Worm (Caenorhabditis elegans) whole organism, late embryonic: Measurements from ENCODE around the gene srb-12.

Experiments used
- C08G9.2 ChIP-seq: sonication (generic microtip); optimal IDR thresholded peaks from 2 replicates; lab custom pipeline; 2016; ENCODE audit warnings: mild to moderate bottlenecking, missing genetic modification characterization, moderate library complexity, missing compliant biosample characterization
- K09A11.1 ChIP-seq: sonication (generic microtip); optimal IDR thresholded peaks from 2 replicates; lab custom pipeline; 2017; ENCODE audit warnings: antibody characterized with exemption, mild to moderate bottlenecking, missing genetic modification characterization, missing compliant biosample characterization; ENCODE audit not compliant: insufficient read depth
- T23F11.4 ChIP-seq: fragments of 200-800 bp; sonication (Bioruptor generic); optimal IDR thresholded peaks from 2 replicates; lab custom pipeline; 2018; ENCODE audit warnings: mild to moderate bottlenecking, missing genetic modification characterization, missing compliant biosample characterization
- Y22D7AL.16 ChIP-seq: sonication (generic microtip); optimal IDR thresholded peaks from 2 replicates; lab custom pipeline; 2016; ENCODE audit warnings: missing genetic modification characterization, missing compliant biosample characterization
- ahr-1 ChIP-seq: sonication (generic microtip); optimal IDR thresholded peaks from 2 replicates; lab custom pipeline; 2016; ENCODE audit warnings: missing genetic modification characterization, missing compliant biosample characterization
- ama-1 ChIP-seq: fragments of 150-350 bp; optimal IDR thresholded peaks from 2 replicates; lab custom pipeline; 2014
- ceh-18 ChIP-seq: sonication (generic microtip); optimal IDR thresholded peaks from 2 replicates; lab custom pipeline; 2016; ENCODE audit warnings: missing genetic modification characterization, missing compliant biosample characterization
- ceh-19 ChIP-seq: fragments of 200-800 bp; sonication (Bioruptor generic); optimal IDR thresholded peaks from 2 replicates; lab custom pipeline; 2018; ENCODE audit warnings: mild to moderate bottlenecking, missing genetic modification characterization, missing compliant biosample characterization
- ceh-2 ChIP-seq: sonication (generic microtip); optimal IDR thresholded peaks from 2 replicates; lab custom pipeline; 2016; ENCODE audit warnings: missing genotype, missing genetic modification characterization, missing compliant biosample characterization
- ceh-31 ChIP-seq: sonication (generic microtip); optimal IDR thresholded peaks from 2 replicates; lab custom pipeline; 2016; ENCODE audit warnings: missing genetic modification characterization, missing compliant biosample characterization
- ceh-34 ChIP-seq: sonication (generic microtip); optimal IDR thresholded peaks from 2 replicates; lab custom pipeline; 2016; ENCODE audit warnings: mild to moderate bottlenecking, missing genetic modification characterization, missing compliant biosample characterization
- ceh-45 ChIP-seq: fragments of 200-800 bp; sonication (Bioruptor generic); IDR thresholded peaks from 2 replicates; pipeline ENCODE4 v1.3.6; 2022; ENCODE audit warnings: missing genetic modification reagents, missing genetic modification characterization, missing compliant biosample characterization
- che-1 ChIP-seq: sonication (generic microtip); optimal IDR thresholded peaks from 2 replicates; lab custom pipeline; 2016; ENCODE audit warnings: mild to moderate bottlenecking, missing genetic modification characterization, missing compliant biosample characterization
- dve-1 ChIP-seq: sonication (generic microtip); optimal IDR thresholded peaks from 2 replicates; lab custom pipeline; 2017; ENCODE audit warnings: antibody characterized with exemption, mild to moderate bottlenecking, missing genetic modification characterization, missing compliant biosample characterization
- elt-2 ChIP-seq: sonication (generic microtip); optimal IDR thresholded peaks from 2 replicates; lab custom pipeline; 2016; ENCODE audit warnings: missing genetic modification reagents, missing genetic modification characterization, missing compliant biosample characterization
- fkh-10 ChIP-seq: fragments of 150-350 bp; optimal IDR thresholded peaks from 2 replicates; lab custom pipeline; 2014; ENCODE audit warnings: missing biosample characterization, missing genetic modification reagents, missing genetic modification characterization
- hlh-30 ChIP-seq: sonication (generic microtip); optimal IDR thresholded peaks from 2 replicates; lab custom pipeline; 2017; ENCODE audit warnings: antibody characterized with exemption, missing genetic modification characterization, missing compliant biosample characterization; ENCODE audit not compliant: insufficient read depth
- hlh-8 ChIP-seq: sonication (generic microtip); optimal IDR thresholded peaks from 2 replicates; lab custom pipeline; 2016; ENCODE audit warnings: missing genotype, missing genetic modification characterization, missing compliant biosample characterization
- mec-3 ChIP-seq: sonication (generic microtip); optimal IDR thresholded peaks from 2 replicates; lab custom pipeline; 2016; ENCODE audit warnings: borderline replicate concordance, missing genetic modification characterization, missing compliant biosample characterization
- nfya-1 ChIP-seq: sonication (generic microtip); optimal IDR thresholded peaks from 2 replicates; lab custom pipeline; 2017; ENCODE audit warnings: missing genetic modification characterization, mild to moderate bottlenecking, missing compliant biosample characterization, antibody characterized with exemption, moderate library complexity
- nhr-232 ChIP-seq: sonication (generic microtip); optimal IDR thresholded peaks from 2 replicates; lab custom pipeline; 2016; ENCODE audit warnings: missing genetic modification characterization, missing compliant biosample characterization
- npax-4 ChIP-seq: sonication (generic microtip); optimal IDR thresholded peaks from 2 replicates; lab custom pipeline; 2016; ENCODE audit warnings: missing genetic modification characterization, missing compliant biosample characterization
- odd-2 ChIP-seq: sonication (generic microtip); optimal IDR thresholded peaks from 2 replicates; lab custom pipeline; 2017; ENCODE audit warnings: antibody characterized with exemption, mild to moderate bottlenecking, missing genetic modification characterization, missing compliant biosample characterization
- pag-3 ChIP-seq: sonication (generic microtip); optimal IDR thresholded peaks from 2 replicates; lab custom pipeline; 2016; ENCODE audit warnings: missing compliant biosample characterization, missing genetic modification characterization, borderline replicate concordance
- pha-4 ChIP-seq: fragments of 150-350 bp; optimal IDR thresholded peaks from 2 replicates; lab custom pipeline; 2018; ENCODE audit warnings: missing biosample characterization, missing genetic modification reagents, missing genetic modification characterization
- pqm-1 ChIP-seq: sonication (generic microtip); optimal IDR thresholded peaks from 2 replicates; lab custom pipeline; 2016; ENCODE audit warnings: missing genetic modification characterization, missing compliant biosample characterization
- sox-2 ChIP-seq: fragments of 200-800 bp; sonication (Bioruptor generic); IDR thresholded peaks from 2 replicates; pipeline ENCODE4 v1.3.6; 2022; ENCODE audit warnings: missing genetic modification reagents, missing genetic modification characterization, missing compliant biosample characterization
- sox-4 ChIP-seq: sonication (generic microtip); optimal IDR thresholded peaks from 2 replicates; lab custom pipeline; 2017; ENCODE audit warnings: mild to moderate bottlenecking, missing genetic modification characterization, inconsistent platforms, missing compliant biosample characterization
- tbx-2 ChIP-seq: sonication (generic microtip); optimal IDR thresholded peaks from 2 replicates; lab custom pipeline; 2016; ENCODE audit warnings: missing genetic modification characterization, missing compliant biosample characterization
- tbx-7 ChIP-seq: sonication (generic microtip); optimal IDR thresholded peaks from 2 replicates; lab custom pipeline; 2016; ENCODE audit warnings: missing genotype, missing genetic modification characterization, missing compliant biosample characterization
- unc-3 ChIP-seq, 2 experiments: fragments of 200-800 bp in 1 of 2; sonication (Bioruptor generic) in 1 of 2; sonication (generic microtip) in 1 of 2; conservative IDR thresholded peaks in 1 of 2; optimal IDR thresholded peaks in 1 of 2; 2 replicates each; pipeline versions ENCODE4 v1.3.6 to Lab custom; 2016 to 2022; ENCODE audit warnings: missing compliant biosample characterization in 2 of 2, missing genetic modification characterization in 2 of 2, missing genetic modification reagents in 1 of 2
- unc-42 ChIP-seq: sonication (generic microtip); optimal IDR thresholded peaks from 2 replicates; lab custom pipeline; 2016; ENCODE audit warnings: missing genotype, missing genetic modification characterization, missing compliant biosample characterization
- unc-55 ChIP-seq: sonication (generic microtip); optimal IDR thresholded peaks from 2 replicates; lab custom pipeline; 2017; ENCODE audit warnings: missing biosample characterization, missing genetic modification reagents, missing genetic modification characterization
- unc-86 ChIP-seq: sonication (generic microtip); optimal IDR thresholded peaks from 2 replicates; lab custom pipeline; 2016; ENCODE audit warnings: missing genetic modification characterization, missing compliant biosample characterization
- ztf-16 ChIP-seq: sonication (generic microtip); optimal IDR thresholded peaks from 2 replicates; lab custom pipeline; 2017; ENCODE audit warnings: missing genetic modification characterization, missing compliant biosample characterization

Gene srb-12

DNA sequence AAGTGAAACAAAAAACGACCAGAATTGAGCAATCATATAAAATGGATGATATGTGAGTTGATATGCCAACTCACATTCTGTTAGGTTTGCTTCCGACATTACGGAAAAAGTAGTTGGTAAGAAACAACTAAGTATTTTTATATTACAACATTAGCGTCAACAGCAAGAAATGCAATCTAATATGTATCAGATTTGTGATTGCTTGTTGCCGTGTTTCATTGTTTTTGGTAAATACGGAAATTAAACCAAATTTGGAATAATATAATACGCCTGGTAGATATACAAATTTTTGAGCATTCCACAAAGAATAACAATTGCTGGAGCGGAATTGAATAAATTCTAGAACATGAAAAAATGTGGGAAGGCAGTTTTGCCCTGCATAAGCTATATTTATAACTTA lies at the start of gene srb-12:
Gene srb-12 (minus strand): TSS at position 101 of the 400 bp plus-strand sequence.
- no peak for TF ChIP-seq nfya-1 (tag; lab: Kevin White, UChicago)
- TF ChIP-seq Y22D7AL.16 (tag; lab: Kevin White, UChicago) = no peak
- TF ChIP-seq T23F11.4 = no peak
- TF ChIP-seq sox-2 (GFP tag; lab: Robert Waterston, UW) = no peak
- no peak for TF ChIP-seq tbx-7 (tag; lab: Kevin White, UChicago)
- TF ChIP-seq ama-1 = no peak
- no peak for TF ChIP-seq ceh-31 (tag; lab: Kevin White, UChicago)
- no peak for TF ChIP-seq K09A11.1 (tag; lab: Kevin White, UChicago)
- TF ChIP-seq hlh-8 (tag; lab: Kevin White, UChicago) = no peak
- no peak for TF ChIP-seq unc-42 (tag; lab: Kevin White, UChicago)
- no peak for TF ChIP-seq pag-3 (tag; lab: Kevin White, UChicago)
- no peak for TF ChIP-seq mec-3
- no peak for TF ChIP-seq C08G9.2 (tag; lab: Kevin White, UChicago)
- no peak for TF ChIP-seq ceh-34 (tag; lab: Kevin White, UChicago)
- TF ChIP-seq tbx-2 = no peak

DNA sequence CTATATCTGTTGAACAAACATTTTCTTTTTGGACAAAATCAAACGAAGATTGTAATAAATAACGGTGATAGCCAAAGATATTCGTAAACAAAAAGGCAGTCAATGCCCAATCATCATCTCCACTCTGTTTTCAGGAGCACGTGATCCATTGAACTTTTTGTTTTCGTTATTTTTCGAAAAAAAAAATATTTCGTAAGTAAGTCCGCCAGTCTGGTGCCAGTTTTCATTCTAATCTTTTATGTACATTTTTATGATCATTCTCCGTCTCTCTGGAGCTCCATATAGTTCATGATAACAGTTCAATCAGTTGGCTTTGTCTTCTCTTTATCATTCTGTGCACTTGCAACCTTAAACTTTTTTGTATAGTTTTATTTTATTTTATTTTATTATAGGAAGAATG lies 48.5 kb upstream of the srb-12 start, which contains the start of gene ampd-1:
Gene ampd-1 (plus strand): TSS at position 393 of the 400 bp plus-strand sequence.
- no peak for TF ChIP-seq odd-2 (tag; lab: Kevin White, UChicago)
- no peak for TF ChIP-seq sox-4
- no peak for TF ChIP-seq dve-1
- TF ChIP-seq elt-2 (tag; lab: Kevin White, UChicago) = peak; percentile 84
- TF ChIP-seq unc-86 (tag; lab: Kevin White, UChicago) = no peak
- TF ChIP-seq ztf-16 (tag; lab: Kevin White, UChicago) = no peak
- no peak for TF ChIP-seq unc-42 (tag; lab: Kevin White, UChicago)
- TF ChIP-seq ceh-18 (tag; lab: Kevin White, UChicago) = no peak
- no peak for TF ChIP-seq fkh-10 (GFP tag; lab: Kevin White, UChicago)

DNA sequence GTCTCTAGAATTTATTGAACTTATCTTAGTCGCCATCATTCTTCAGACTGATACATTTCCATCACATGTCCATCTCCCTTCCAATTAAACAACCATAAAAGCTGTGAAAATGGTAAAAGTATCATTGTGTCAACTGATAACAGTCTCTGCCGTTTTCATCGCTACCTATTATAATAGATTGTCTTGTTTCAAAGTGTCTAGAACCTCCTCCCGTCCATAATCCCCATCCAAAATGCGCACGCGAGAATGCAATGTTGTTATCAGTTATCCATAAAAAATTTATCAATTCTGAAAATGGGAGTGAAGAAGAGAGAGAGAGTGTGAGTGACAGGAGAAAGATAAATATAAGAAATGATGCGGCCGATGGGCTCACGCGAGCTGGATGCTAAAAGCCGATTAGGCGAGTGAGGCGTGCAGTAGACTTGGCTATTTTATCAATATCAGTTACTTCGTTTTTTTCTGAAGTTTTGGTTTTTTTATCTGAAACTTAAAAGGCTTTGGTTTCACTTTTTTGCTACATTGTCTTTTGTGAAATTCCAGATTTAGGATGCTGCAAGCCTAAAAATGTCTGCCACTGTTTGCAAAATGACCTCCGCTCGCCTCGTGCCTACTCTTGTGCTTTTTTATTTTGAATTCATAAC lies 47.6 kb upstream of the srb-12 start:
- TF ChIP-seq elt-2 (tag; lab: Kevin White, UChicago) = peak; percentile 96
- no peak for TF ChIP-seq unc-86 (tag; lab: Kevin White, UChicago)
- no peak for TF ChIP-seq che-1 (tag; lab: Kevin White, UChicago)
- no peak for TF ChIP-seq ahr-1 (tag; lab: Kevin White, UChicago)
- no peak for TF ChIP-seq nhr-232 (tag; lab: Kevin White, UChicago)
- TF ChIP-seq dve-1 = peak; percentile 40
- peak; percentile 66 for TF ChIP-seq pqm-1 (tag; lab: Kevin White, UChicago)
- TF ChIP-seq unc-3 (GFP tag; conservative IDR thresholded peaks at IDR 0.05; lab: Robert Waterston, UW) = no peak
- no peak for TF ChIP-seq unc-3 (tag; optimal IDR thresholded peaks at IDR 0.05; lab: Kevin White, UChicago)
- TF ChIP-seq T23F11.4 = no peak
- TF ChIP-seq ceh-19 (GFP tag; lab: Kevin White, UChicago) = no peak
- TF ChIP-seq, all 69 proteins: peak for 3

DNA sequence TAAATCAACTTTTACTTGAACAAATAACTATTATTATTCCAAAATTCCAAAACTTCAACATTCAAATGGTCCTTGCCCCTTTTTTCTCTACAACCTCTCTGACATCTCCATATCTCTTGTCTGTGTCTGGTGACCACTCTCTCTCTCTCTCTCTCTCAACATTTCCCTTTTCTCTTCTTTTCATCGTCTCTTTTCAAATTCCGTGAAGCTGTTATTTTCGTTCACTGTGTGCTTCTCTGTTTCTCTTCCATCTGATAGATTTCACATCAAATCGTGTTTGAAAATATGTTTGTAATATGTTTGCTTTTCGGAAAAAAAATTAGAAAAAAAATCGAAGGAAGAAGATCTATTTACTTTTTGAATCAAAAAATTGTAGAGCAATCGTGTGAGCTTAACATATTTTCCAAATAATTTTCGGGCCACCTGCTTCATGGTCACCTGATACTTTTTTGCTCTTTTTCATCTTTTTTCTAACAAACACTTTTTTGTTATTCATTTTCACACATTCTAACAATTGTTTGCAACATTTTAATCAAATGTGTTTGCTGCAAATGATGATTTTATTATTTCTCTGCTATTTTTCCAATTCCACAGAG lies 46.6 kb upstream of the srb-12 start:
- TF ChIP-seq unc-55 (GFP tag; lab: Kevin White, UChicago) (peak; percentile 59), Y22D7AL.16 (tag; lab: Kevin White, UChicago) (no peak), nfya-1 (tag; lab: Kevin White, UChicago) (peak; percentile 7), ceh-18 (tag; lab: Kevin White, UChicago) (peak; percentile 31), hlh-30 (tag; lab: Kevin White, UChicago) (peak; percentile 61), elt-2 (tag; lab: Kevin White, UChicago) (no peak), ceh-45 (GFP tag; lab: Robert Waterston, UW) (no peak), unc-42 (tag; lab: Kevin White, UChicago) (peak; percentile 10), npax-4 (tag; lab: Kevin White, UChicago) (no peak), pha-4 (tag; lab: Kevin White, UChicago) (no peak), ceh-2 (tag; lab: Kevin White, UChicago) (no peak)
